Worm (Caenorhabditis elegans): ENCODE results near the gene srx-66.

- TF ChIP-seq scrt-1 (GFP tag; IDR thresholded peaks at IDR 0.05) (no peak), pes-1 (GFP tag; IDR thresholded peaks at IDR 0.05) (no peak)
Observed at ce11 chrV:3921635-3922034, 2.2 kb downstream of the srx-66 start, which contains the start of gene srx-65.

Data from whole organism, early embryonic.